Worm (Caenorhabditis elegans) whole organism, L4 larva: ENCODE measurements around the gene ZK688.1.

Experiments
- F10B5.3 ChIP-seq: sonication (generic microtip); optimal IDR thresholded peaks from 2 replicates; lab custom pipeline; 2016; ENCODE audit warnings: mild to moderate bottlenecking, missing genetic modification characterization, missing compliant biosample characterization
- F37D6.2 ChIP-seq: sonication (generic microtip); optimal IDR thresholded peaks from 2 replicates; lab custom pipeline; 2016; ENCODE audit warnings: mild to moderate bottlenecking, missing genetic modification characterization, missing compliant biosample characterization
- R02D3.7 ChIP-seq: fragments of 150-350 bp; sonication (generic microtip); optimal IDR thresholded peaks from 3 replicates; lab custom pipeline; 2014; ENCODE audit warnings: missing biosample characterization, missing genetic modification characterization
- Y75B8A.6 ChIP-seq: fragments of 200-800 bp; sonication (Bioruptor generic); IDR thresholded peaks from 2 replicates; pipeline ENCODE4 v1.3.6; 2022; ENCODE audit warnings: missing genetic modification reagents, missing genetic modification characterization, missing compliant biosample characterization
- ZK546.5 ChIP-seq, 2 experiments: sonication (generic microtip); optimal IDR thresholded peaks; 2 replicates each; lab custom pipeline; 2017; ENCODE audit warnings: missing biosample characterization in 2 of 2, missing genetic modification characterization in 2 of 2
- aha-1 ChIP-seq: fragments of 150-350 bp; peaks from one replicate; lab custom pipeline; 2014; ENCODE audit warnings: missing biosample characterization, missing genetic modification characterization
- arid-1 ChIP-seq: fragments of 200-800 bp; sonication (Bioruptor generic); conservative IDR thresholded peaks from 2 replicates; pipeline ENCODE4 v1.3.6; 2022; ENCODE audit warnings: missing genetic modification reagents, missing genetic modification characterization, missing compliant biosample characterization
- attf-4 ChIP-seq: sonication (generic microtip); optimal IDR thresholded peaks from 3 replicates; lab custom pipeline; 2017; ENCODE audit warnings: missing biosample characterization, missing genetic modification characterization
- ceh-20 ChIP-seq: fragments of 200-800 bp; sonication (Bioruptor generic); IDR thresholded peaks from 2 replicates; pipeline ENCODE4 v1.3.6; 2022; ENCODE audit warnings: missing genetic modification reagents, missing genetic modification characterization, missing compliant biosample characterization
- ceh-32 ChIP-seq: sonication (generic microtip); optimal IDR thresholded peaks from 2 replicates; lab custom pipeline; 2016; ENCODE audit warnings: mild to moderate bottlenecking, missing genetic modification characterization, missing compliant biosample characterization; ENCODE audit not compliant: poor library complexity
- cey-2 ChIP-seq: sonication (generic microtip); optimal IDR thresholded peaks from 3 replicates; lab custom pipeline; 2017; ENCODE audit warnings: missing genetic modification characterization, mild to moderate bottlenecking, missing compliant biosample characterization, antibody characterized with exemption, borderline replicate concordance; ENCODE audit not compliant: insufficient read depth
- ctbp-1 ChIP-seq: fragments of 200-800 bp; sonication (Bioruptor generic); IDR thresholded peaks from 2 replicates; pipeline ENCODE4 v1.3.6; 2022; ENCODE audit warnings: missing genetic modification reagents, missing genetic modification characterization, missing compliant biosample characterization
- daf-16 ChIP-seq, 3 experiments: sonication (generic microtip); optimal IDR thresholded peaks; 2 replicates each; lab custom pipeline; 2016 to 2017; ENCODE audit warnings: missing genetic modification characterization in 3 of 3, missing genetic modification reagents in 3 of 3, mild to moderate bottlenecking in 2 of 3, missing compliant biosample characterization in 2 of 3, missing biosample characterization in 1 of 3, moderate library complexity in 1 of 3
- dpl-1 ChIP-seq: fragments of 150-350 bp; optimal IDR thresholded peaks from 2 replicates; lab custom pipeline; 2014; ENCODE audit warnings: missing biosample characterization, missing genetic modification reagents, missing genetic modification characterization
- dve-1 ChIP-seq: sonication (generic microtip); optimal IDR thresholded peaks from 2 replicates; lab custom pipeline; 2017; ENCODE audit warnings: antibody characterized with exemption, mild to moderate bottlenecking, missing genetic modification characterization, missing compliant biosample characterization; ENCODE audit not compliant: insufficient read depth
- egl-27 ChIP-seq: sonication (generic microtip); optimal IDR thresholded peaks from 3 replicates; lab custom pipeline; 2017; ENCODE audit warnings: missing biosample characterization, missing genetic modification reagents, missing genetic modification characterization
- fos-1 ChIP-seq: fragments of 150-350 bp; optimal IDR thresholded peaks from 2 replicates; lab custom pipeline; 2014; ENCODE audit warnings: missing biosample characterization, missing genetic modification characterization
- gei-8 ChIP-seq: fragments of 200-800 bp; sonication (Bioruptor generic); optimal IDR thresholded peaks from 2 replicates; lab custom pipeline; 2018; ENCODE audit warnings: mild to moderate bottlenecking, missing genetic modification characterization, missing compliant biosample characterization
- hmg-1.1 ChIP-seq: fragments of 200-800 bp; sonication (Bioruptor generic); IDR thresholded peaks from 2 replicates; pipeline ENCODE4 v1.3.6; 2022; ENCODE audit warnings: missing genetic modification reagents, missing genetic modification characterization, missing compliant biosample characterization
- lin-1 ChIP-seq: fragments of 200-800 bp; sonication (Bioruptor generic); IDR thresholded peaks from 2 replicates; pipeline ENCODE4 v1.3.6; 2022; ENCODE audit warnings: missing genetic modification reagents, missing genetic modification characterization, missing compliant biosample characterization
- lin-13 ChIP-seq: fragments of 150-350 bp; optimal IDR thresholded peaks from 2 replicates; lab custom pipeline; 2014; ENCODE audit warnings: missing biosample characterization, missing genetic modification reagents, missing genetic modification characterization
- lsy-2 ChIP-seq, 2 experiments: fragments of 150-350 bp in 1 of 2; sonication (generic microtip) in 1 of 2; optimal IDR thresholded peaks; 2 replicates each; lab custom pipeline; 2014 to 2017; ENCODE audit warnings: missing biosample characterization in 2 of 2, missing genetic modification characterization in 2 of 2
- mep-1 ChIP-seq: fragments of 150-350 bp; sonication (generic microtip); optimal IDR thresholded peaks from 3 replicates; lab custom pipeline; 2014; ENCODE audit warnings: missing biosample characterization, missing genetic modification characterization
- mes-2 ChIP-seq: sonication (generic microtip); optimal IDR thresholded peaks from 2 replicates; lab custom pipeline; 2016; ENCODE audit warnings: missing genotype, mild to moderate bottlenecking, missing genetic modification characterization, missing compliant biosample characterization; ENCODE audit not compliant: poor library complexity, severe bottlenecking
- mxl-2 ChIP-seq: fragments of 200-800 bp; sonication (Bioruptor generic); conservative IDR thresholded peaks from 2 replicates; pipeline ENCODE4 v1.3.6; 2022; ENCODE audit warnings: missing genetic modification reagents, missing genetic modification characterization, missing compliant biosample characterization
- nhr-28 ChIP-seq: fragments of 150-350 bp; optimal IDR thresholded peaks from 2 replicates; lab custom pipeline; 2014; ENCODE audit warnings: missing biosample characterization, missing genetic modification characterization
- nhr-41 ChIP-seq: fragments of 200-800 bp; sonication (Bioruptor generic); IDR thresholded peaks from 2 replicates; pipeline ENCODE4 v1.3.6; 2022; ENCODE audit warnings: missing genetic modification reagents, missing genetic modification characterization, missing compliant biosample characterization
- nhr-6 ChIP-seq: fragments of 150-350 bp; optimal IDR thresholded peaks from 2 replicates; lab custom pipeline; 2014; ENCODE audit warnings: missing biosample characterization, missing genetic modification characterization
- nhr-77 ChIP-seq: fragments of 150-350 bp; optimal IDR thresholded peaks from 2 replicates; lab custom pipeline; 2014; ENCODE audit warnings: missing biosample characterization, missing genetic modification characterization
- pha-4 ChIP-seq, 2 experiments: fragments of 150-350 bp in 1 of 2; fragments of 200-800 bp in 1 of 2; sonication (Bioruptor generic) in 1 of 2; IDR thresholded peaks in 1 of 2; optimal IDR thresholded peaks in 1 of 2; 2 replicates each; pipeline versions ENCODE4 v1.3.6 to Lab custom; 2014 to 2022; ENCODE audit warnings: missing genetic modification characterization in 2 of 2, missing genetic modification reagents in 2 of 2, missing biosample characterization in 1 of 2, missing compliant biosample characterization in 1 of 2
- php-3 ChIP-seq: fragments of 200-800 bp; sonication (Bioruptor generic); IDR thresholded peaks from 2 replicates; pipeline ENCODE4 v1.3.6; 2022; ENCODE audit warnings: missing genetic modification reagents, missing genetic modification characterization, missing compliant biosample characterization
- pqm-1 ChIP-seq: sonication (generic microtip); optimal IDR thresholded peaks from 2 replicates; lab custom pipeline; 2017; ENCODE audit warnings: missing biosample characterization, missing genetic modification characterization
- rbr-2 ChIP-seq: sonication (generic microtip); optimal IDR thresholded peaks from 2 replicates; lab custom pipeline; 2016; ENCODE audit warnings: missing genotype, missing genetic modification characterization, missing compliant biosample characterization
- saeg-2 ChIP-seq: fragments of 200-800 bp; sonication (Bioruptor generic); IDR thresholded peaks from 2 replicates; pipeline ENCODE4 v1.3.6; 2022; ENCODE audit warnings: missing genetic modification reagents, missing genetic modification characterization, missing compliant biosample characterization
- sdz-12 ChIP-seq: fragments of 200-800 bp; sonication (Bioruptor generic); optimal IDR thresholded peaks from 2 replicates; lab custom pipeline; 2018; ENCODE audit warnings: mild to moderate bottlenecking, missing genetic modification characterization, missing compliant biosample characterization
- tra-1 ChIP-seq: fragments of 200-800 bp; sonication (Bioruptor generic); IDR thresholded peaks from 2 replicates; pipeline ENCODE4 v1.3.6; 2022; ENCODE audit warnings: missing genetic modification reagents, missing genetic modification characterization, missing compliant biosample characterization
- zfp-2 ChIP-seq: sonication (generic microtip); optimal IDR thresholded peaks from 2 replicates; lab custom pipeline; 2016; ENCODE audit warnings: mild to moderate bottlenecking, missing genetic modification characterization, missing compliant biosample characterization
- ztf-11 ChIP-seq: fragments of 150-350 bp; optimal IDR thresholded peaks from 2 replicates; lab custom pipeline; 2014; ENCODE audit warnings: missing biosample characterization, missing genetic modification characterization
- ztf-7 ChIP-seq: fragments of 150-350 bp; optimal IDR thresholded peaks from 2 replicates; lab custom pipeline; 2014; ENCODE audit warnings: missing biosample characterization, missing genetic modification characterization

Gene ZK688.1

DNA sequence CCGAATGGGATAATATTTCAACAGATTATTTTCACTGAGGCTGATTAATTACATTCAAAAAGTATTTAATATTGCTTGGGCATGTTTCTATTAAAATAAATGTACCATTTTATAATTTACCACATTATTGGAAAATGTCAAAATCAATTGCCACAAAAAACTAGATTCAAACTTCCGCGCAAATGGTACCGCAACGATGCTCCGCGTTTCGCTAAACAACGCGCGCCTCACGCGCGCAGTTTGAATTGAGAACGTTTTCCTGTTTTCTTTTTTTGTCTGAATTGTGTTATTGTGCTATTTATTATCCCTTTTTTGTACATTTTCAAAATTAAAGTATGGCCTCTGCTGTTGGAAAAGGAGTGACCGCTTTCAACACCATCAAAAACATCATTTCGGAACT, 31.5 kb downstream of the ZK688.1 start, which contains the start of gene C29E4.12 (continued):
- TF ChIP-seq egl-27 (no peak), arid-1 (no peak), rbr-2 (tag; lab: Kevin White, UChicago) (no peak), aha-1 (peak; percentile 62), lsy-2 (tag; optimal IDR thresholded peaks at IDR 0.05; lab: Kevin White, UChicago) (peak in 1 of 2 experiments; percentile 83), saeg-2 (GFP tag; lab: Robert Waterston, UW) (no peak), dpl-1 (GFP tag; lab: Kevin White, UChicago) (peak; percentile 96), tra-1 (GFP tag; lab: Robert Waterston, UW) (no peak), attf-4 (no peak), ceh-32 (tag; lab: Kevin White, UChicago) (no peak)

DNA sequence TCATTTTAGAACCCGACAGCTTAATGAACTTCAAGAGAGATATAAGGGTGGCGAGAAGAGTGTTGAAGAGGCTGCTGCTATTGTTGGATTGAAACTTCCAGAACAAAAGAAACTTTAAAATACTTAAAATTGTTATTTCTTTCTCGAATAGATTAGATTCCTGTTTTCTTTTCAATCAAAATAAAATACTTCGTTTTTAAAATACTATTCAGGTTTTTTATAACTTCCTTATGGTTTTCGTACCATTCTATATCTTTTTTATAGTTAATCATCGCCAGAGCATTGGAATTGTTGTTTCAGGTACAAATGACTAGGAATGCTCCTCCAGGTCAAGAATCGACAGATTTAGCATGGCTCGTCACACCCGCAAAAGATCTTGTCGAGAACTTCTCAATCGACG, 32.1 kb downstream of the ZK688.1 start, which contains the start of gene kle-2:
Gene kle-2, plus strand, starts transcription at position 301 of the 400 bp plus-strand sequence.
- TF ChIP-seq mxl-2 (GFP tag; lab: Robert Waterston, UW) (no peak), fos-1 (tag; lab: Kevin White, UChicago) (no peak), F37D6.2 (tag; lab: Kevin White, UChicago) (no peak), R02D3.7 (tag; lab: Kevin White, UChicago) (no peak), attf-4 (no peak), php-3 (GFP tag; lab: Robert Waterston, UW) (no peak)
- TF ChIP-seq, all 104 proteins: peak for 0

DNA sequence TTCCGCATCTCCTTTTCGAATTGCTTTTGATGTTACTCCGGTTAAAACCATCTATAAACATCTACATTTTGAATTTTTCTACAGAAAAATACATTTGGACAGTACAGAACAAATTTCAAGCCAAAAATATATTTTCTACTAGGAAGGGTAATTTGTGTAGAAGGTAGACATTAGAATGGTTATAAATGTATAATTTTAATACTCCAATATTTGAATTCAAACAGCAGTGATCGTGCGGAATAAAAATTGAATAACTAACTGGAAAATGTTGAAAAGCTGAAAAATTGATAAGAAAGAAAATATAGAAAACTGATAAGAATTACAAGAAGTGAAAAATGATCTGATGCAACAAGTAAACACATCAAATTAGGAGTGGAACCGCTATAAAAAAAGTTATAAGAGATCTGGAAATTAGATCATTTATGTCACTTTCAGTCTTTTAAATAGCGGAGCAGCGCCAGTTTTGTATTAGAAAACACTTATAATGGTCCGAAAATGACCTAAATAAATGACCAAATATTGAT, 37.7 kb downstream of the ZK688.1 start, which contains the start of gene gsto-1:
Gene gsto-1, minus strand, starts transcription at position 51 of the 524 bp plus-strand sequence.
- TF ChIP-seq ctbp-1 (GFP tag; lab: Robert Waterston, UW), result no peak
- TF ChIP-seq lin-13 (GFP tag; lab: Kevin White, UChicago), result no peak
- no peak for TF ChIP-seq gei-8 (GFP tag; lab: Kevin White, UChicago)
- TF ChIP-seq sdz-12 (GFP tag; lab: Kevin White, UChicago), result no peak
- no peak for TF ChIP-seq nhr-28 (tag; lab: Kevin White, UChicago)
- no peak for TF ChIP-seq daf-16 (GFP tag; optimal IDR thresholded peaks at IDR 0.05; lab: Kevin White, UChicago)
- TF ChIP-seq daf-16 (tag; optimal IDR thresholded peaks at IDR 0.05; lab: Kevin White, UChicago), result peak; percentile 81
- no peak for TF ChIP-seq hmg-1.1 (GFP tag; lab: Robert Waterston, UW)
- peak; percentile 47 for TF ChIP-seq dve-1 (tag; lab: Kevin White, UChicago)
- no peak for TF ChIP-seq cey-2
- TF ChIP-seq ceh-20 (GFP tag; lab: Robert Waterston, UW), result no peak
- no peak for TF ChIP-seq pha-4 (GFP tag; IDR thresholded peaks at IDR 0.05; lab: Robert Waterston, UW)
- TF ChIP-seq pha-4 (tag; optimal IDR thresholded peaks at IDR 0.05; lab: Kevin White, UChicago), result no peak
- no peak for TF ChIP-seq nhr-77
- no peak for TF ChIP-seq nhr-6 (tag; lab: Kevin White, UChicago)
- TF ChIP-seq zfp-2 (tag; lab: Kevin White, UChicago), result no peak
- no peak for TF ChIP-seq F37D6.2 (tag; lab: Kevin White, UChicago)
- no peak for TF ChIP-seq F10B5.3 (tag; lab: Kevin White, UChicago)
- no peak for TF ChIP-seq lsy-2 (tag; optimal IDR thresholded peaks at IDR 0.05; lab: Kevin White, UChicago)
- TF ChIP-seq lin-1 (GFP tag; lab: Robert Waterston, UW), result no peak
- no peak for TF ChIP-seq ZK546.5 (tag; optimal IDR thresholded peaks at IDR 0.05; lab: Kevin White, UChicago)
- no peak for TF ChIP-seq nhr-41
- TF ChIP-seq Y75B8A.6 (GFP tag; lab: Robert Waterston, UW), result no peak
- peak; percentile 89 for TF ChIP-seq ztf-7 (tag; lab: Kevin White, UChicago)
- TF ChIP-seq pqm-1 (tag; lab: Kevin White, UChicago), result peak; percentile 21
- TF ChIP-seq ztf-11 (tag; lab: Kevin White, UChicago), result no peak
- no peak for TF ChIP-seq mes-2 (tag; lab: Kevin White, UChicago)
- TF ChIP-seq mep-1 (tag; lab: Kevin White, UChicago), result peak; percentile 40
